Worm (Caenorhabditis elegans): ENCODE measurements around the gene srv-34.

The srv-34 gene

ce11 chrV:16355941-16356340 is 18.6 kb downstream of the srv-34 start (continued):
- TF ChIP-seq ctbp-1 (GFP tag; IDR thresholded peaks at IDR 0.05) (peak; percentile 92), hlh-30 (tag; optimal IDR thresholded peaks at IDR 0.05; ENCODE audit: insufficient read depth) (peak; percentile 94), nhr-28 (tag; optimal IDR thresholded peaks at IDR 0.05) (peak; percentile 84), R02D3.7 (tag; optimal IDR thresholded peaks at IDR 0.05) (no peak), nhr-41 (GFP tag; IDR thresholded peaks at IDR 0.05) (no peak), nhr-48 (tag; optimal IDR thresholded peaks at IDR 0.05) (peak; percentile 92), aha-1 (tag) (peak; percentile 99), ceh-32 (tag; optimal IDR thresholded peaks at IDR 0.05; ENCODE audit: poor library complexity) (no peak), ztf-11 (tag; optimal IDR thresholded peaks at IDR 0.05) (no peak), ceh-28 (tag; optimal IDR thresholded peaks at IDR 0.05) (no peak), mes-2 (tag; optimal IDR thresholded peaks at IDR 0.05; ENCODE audit: poor library complexity, severe bottlenecking) (peak; percentile 78), lin-38 (GFP tag; IDR thresholded peaks at IDR 0.05) (peak; percentile 65), php-3 (GFP tag; IDR thresholded peaks at IDR 0.05) (peak; percentile 89), Y5F2A.4 (GFP tag; optimal IDR thresholded peaks at IDR 0.05) (no peak), jun-1 (tag; optimal IDR thresholded peaks at IDR 0.05) (peak; percentile 80), nhr-237 (tag; optimal IDR thresholded peaks at IDR 0.05) (no peak), attf-4 (tag; optimal IDR thresholded peaks at IDR 0.05) (no peak), mdt-29 (GFP tag; IDR thresholded peaks at IDR 0.05) (no peak), F44E2.7 (GFP tag; IDR thresholded peaks at IDR 0.05) (no peak)

DNA sequence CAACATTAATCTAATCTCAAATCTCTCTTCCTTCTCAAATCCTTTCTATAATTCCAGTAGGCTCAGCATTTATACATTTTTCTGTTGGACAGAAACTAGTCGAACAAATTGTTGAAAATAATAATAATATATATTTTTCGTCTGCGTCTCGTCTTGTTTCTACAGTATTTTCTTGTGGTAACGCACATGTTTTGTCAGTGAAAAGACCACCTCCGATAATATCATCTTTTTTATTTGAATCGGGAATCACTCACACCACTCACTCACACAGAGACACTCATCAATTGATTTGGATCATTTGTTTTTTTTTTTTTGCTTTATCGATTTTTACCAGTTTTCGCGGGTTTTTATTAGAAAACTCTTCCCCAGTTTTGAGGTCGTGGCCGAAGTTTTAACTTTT is 19.9 kb downstream of the srv-34 start:
- TF ChIP-seq lin-38 (GFP tag; IDR thresholded peaks at IDR 0.05) (no peak), set-16 (GFP tag; IDR thresholded peaks at IDR 0.05) (no peak), T20F7.1 (GFP tag; optimal IDR thresholded peaks at IDR 0.05) (no peak), nhr-111 (GFP tag; optimal IDR thresholded peaks at IDR 0.05) (no peak), mep-1 (tag; optimal IDR thresholded peaks at IDR 0.05) (peak; percentile 0), Y105C5A.15 (GFP tag; IDR thresholded peaks at IDR 0.05) (no peak), ztf-11 (tag; optimal IDR thresholded peaks at IDR 0.05) (no peak), dmd-8 (GFP tag; IDR thresholded peaks at IDR 0.05) (no peak), nhr-77 (tag; optimal IDR thresholded peaks at IDR 0.05) (no peak), lsy-2 (tag; optimal IDR thresholded peaks at IDR 0.05) (peak in 1 of 2 experiments; percentile 31), daf-16 (GFP tag; optimal IDR thresholded peaks at IDR 0.05) (no peak), daf-16 (tag; optimal IDR thresholded peaks at IDR 0.05) (peak; percentile 12), ceh-62 (tag; optimal IDR thresholded peaks at IDR 0.05) (no peak), unc-39 (tag; optimal IDR thresholded peaks at IDR 0.05) (no peak), dve-1 (tag; optimal IDR thresholded peaks at IDR 0.05; ENCODE audit: insufficient read depth) (peak; percentile 28), F44E2.7 (GFP tag; IDR thresholded peaks at IDR 0.05) (no peak), mxl-3 (GFP tag; optimal IDR thresholded peaks at IDR 0.05) (peak; percentile 47), mdl-1 (tag; optimal IDR thresholded peaks at IDR 0.05) (peak in 1 of 2 experiments; percentile 51), mxl-2 (GFP tag; conservative IDR thresholded peaks at IDR 0.05) (no peak), nhr-28 (tag; optimal IDR thresholded peaks at IDR 0.05) (peak; percentile 14), hlh-30 (tag; optimal IDR thresholded peaks at IDR 0.05; ENCODE audit: insufficient read depth) (peak; percentile 46), spr-1 (tag; optimal IDR thresholded peaks at IDR 0.05) (no peak), F49E8.2 (tag; optimal IDR thresholded peaks at IDR 0.05; ENCODE audit: borderline replicate concordance) (no peak), lin-15B (tag; optimal IDR thresholded peaks at IDR 0.05) (no peak)

ce11 chrV:16352282-16352681 is 22.3 kb downstream of the srv-34 start:
- TF ChIP-seq unc-62 (GFP tag; optimal IDR thresholded peaks at IDR 0.05 in 1 of 2), result peak in 1 of 2 experiments; percentile 42
- TF ChIP-seq unc-62 (tag; optimal IDR thresholded peaks at IDR 0.05), result no peak
- peak; percentile 75 for TF ChIP-seq nhr-11 (tag; optimal IDR thresholded peaks at IDR 0.05)
- peak; percentile 91 for TF ChIP-seq nhr-28 (tag; optimal IDR thresholded peaks at IDR 0.05)
- TF ChIP-seq php-3 (GFP tag; IDR thresholded peaks at IDR 0.05), result no peak
- TF ChIP-seq lsy-2 (tag; optimal IDR thresholded peaks at IDR 0.05), result peak in 1 of 2 experiments; percentile 48
- TF ChIP-seq ctbp-1 (GFP tag; IDR thresholded peaks at IDR 0.05), result 0 out of 2 replicates have a peak, but pooled peaks have one; percentile 32
- TF ChIP-seq dve-1 (tag; optimal IDR thresholded peaks at IDR 0.05; ENCODE audit: insufficient read depth), result peak; percentile 59
- peak; percentile 9 for TF ChIP-seq rbr-2 (tag; optimal IDR thresholded peaks at IDR 0.05)
- 0 out of 2 replicates have a peak, but pooled peaks have one; percentile 11 for TF ChIP-seq hmg-1.1 (GFP tag; IDR thresholded peaks at IDR 0.05)
- peak; percentile 43 for TF ChIP-seq mep-1 (tag; optimal IDR thresholded peaks at IDR 0.05)
- peak; percentile 85 for TF ChIP-seq dmd-6 (GFP tag; IDR thresholded peaks at IDR 0.05)
- TF ChIP-seq daf-12 (tag; optimal IDR thresholded peaks at IDR 0.05), result no peak
- TF ChIP-seq sdz-12 (GFP tag; optimal IDR thresholded peaks at IDR 0.05), result no peak
- no peak for TF ChIP-seq D1046.2 (GFP tag; IDR thresholded peaks at IDR 0.05)
- no peak for TF ChIP-seq ces-1 (GFP tag; optimal IDR thresholded peaks at IDR 0.05)
- no peak for TF ChIP-seq lir-3 (tag; optimal IDR thresholded peaks at IDR 0.05)
- TF ChIP-seq snpc-1.2 (GFP tag; IDR thresholded peaks at IDR 0.05), result no peak
